Worm (Caenorhabditis elegans) whole organism, L1 larva: Measurements from ENCODE around the gene prx-1.

Experiments used
- C04F5.9 ChIP-seq: sonication (generic microtip); optimal IDR thresholded peaks from 2 replicates; lab custom pipeline; 2016; ENCODE audit warnings: missing genetic modification characterization, missing compliant biosample characterization
- C34B4.2 ChIP-seq: sonication (generic microtip); optimal IDR thresholded peaks from 2 replicates; lab custom pipeline; 2017; ENCODE audit warnings: mild to moderate bottlenecking, missing genetic modification characterization, missing compliant biosample characterization
- Y116A8C.19 ChIP-seq: sonication (generic microtip); optimal IDR thresholded peaks from 2 replicates; lab custom pipeline; 2016; ENCODE audit warnings: missing compliant biosample characterization, missing genetic modification characterization, borderline replicate concordance
- aly-2 ChIP-seq: fragments of 150-350 bp; optimal IDR thresholded peaks from 2 replicates; lab custom pipeline; 2014; ENCODE audit warnings: missing biosample characterization, missing genetic modification characterization
- ceh-63 ChIP-seq: fragments of 200-800 bp; sonication (Bioruptor generic); optimal IDR thresholded peaks from 2 replicates; lab custom pipeline; 2018; ENCODE audit warnings: mild to moderate bottlenecking, missing genetic modification characterization, missing compliant biosample characterization
- ceh-8 ChIP-seq: fragments of 200-800 bp; sonication (Bioruptor generic); optimal IDR thresholded peaks from 2 replicates; lab custom pipeline; 2018; ENCODE audit warnings: mild to moderate bottlenecking, missing genetic modification characterization, moderate library complexity, missing compliant biosample characterization
- ceh-88 ChIP-seq: fragments of 200-800 bp; sonication (Bioruptor generic); IDR thresholded peaks from 2 replicates; pipeline ENCODE4 v1.3.6; 2022; ENCODE audit warnings: missing genetic modification characterization, missing compliant biosample characterization
- ces-1 ChIP-seq: fragments of 150-350 bp; optimal IDR thresholded peaks from 2 replicates; lab custom pipeline; 2014; ENCODE audit warnings: missing biosample characterization, missing genetic modification reagents, missing genetic modification characterization
- efl-1 ChIP-seq, 4 experiments: fragments of 150-350 bp; optimal IDR thresholded peaks in 3 of 4; peaks in 1 of 4; 1 replicate in 1 of 4; 2 replicates in 3 of 4; lab custom pipeline; 2014; ENCODE audit warnings: missing biosample characterization in 2 of 4, missing genetic modification characterization in 2 of 4, missing genetic modification reagents in 2 of 4
- efl-3 ChIP-seq: fragments of 200-800 bp; sonication (Bioruptor generic); optimal IDR thresholded peaks from 2 replicates; lab custom pipeline; 2018; ENCODE audit warnings: mild to moderate bottlenecking, missing genetic modification characterization, missing compliant biosample characterization
- egl-13 ChIP-seq: sonication (generic microtip); optimal IDR thresholded peaks from 2 replicates; lab custom pipeline; 2016; ENCODE audit warnings: missing genotype, missing genetic modification reagents, missing genetic modification characterization, missing compliant biosample characterization
- elt-3 ChIP-seq, 6 experiments: fragments of 150-350 bp in 1 of 6; sonication (generic microtip); optimal IDR thresholded peaks; 2 replicates each; lab custom pipeline; 2017 to 2018; ENCODE audit warnings: missing biosample characterization in 6 of 6, missing genetic modification characterization in 6 of 6, inconsistent platforms in 1 of 6
- fkh-4 ChIP-seq: sonication (generic microtip); optimal IDR thresholded peaks from 2 replicates; lab custom pipeline; 2016; ENCODE audit warnings: missing compliant biosample characterization, missing genetic modification characterization, borderline replicate concordance
- fos-1 ChIP-seq: fragments of 150-350 bp; optimal IDR thresholded peaks from 2 replicates; lab custom pipeline; 2014; ENCODE audit warnings: missing biosample characterization, missing genetic modification characterization
- jun-1 ChIP-seq: fragments of 150-350 bp; optimal IDR thresholded peaks from 2 replicates; lab custom pipeline; 2014; ENCODE audit warnings: missing biosample characterization, missing genetic modification reagents, missing genetic modification characterization
- lin-13 ChIP-seq: fragments of 150-350 bp; optimal IDR thresholded peaks from 2 replicates; lab custom pipeline; 2014; ENCODE audit warnings: missing biosample characterization, missing genetic modification reagents, missing genetic modification characterization
- lin-14 ChIP-seq: fragments of 200-800 bp; sonication (Bioruptor generic); optimal IDR thresholded peaks from 2 replicates; lab custom pipeline; 2018; ENCODE audit warnings: mild to moderate bottlenecking, missing genetic modification characterization, moderate library complexity, missing compliant biosample characterization
- lin-35 ChIP-seq, 2 experiments: fragments of 150-350 bp; optimal IDR thresholded peaks; 2 replicates each; lab custom pipeline; 2014; ENCODE audit warnings: missing biosample characterization in 2 of 2, missing genetic modification characterization in 2 of 2, missing genetic modification reagents in 2 of 2
- mdl-1 ChIP-seq, 2 experiments: fragments of 150-350 bp; optimal IDR thresholded peaks; 2 replicates each; lab custom pipeline; 2014 to 2017; ENCODE audit warnings: missing biosample characterization in 2 of 2, missing genetic modification characterization in 2 of 2, inconsistent platforms in 1 of 2
- mep-1 ChIP-seq: fragments of 150-350 bp; optimal IDR thresholded peaks from 2 replicates; lab custom pipeline; 2014; ENCODE audit warnings: missing biosample characterization, missing genetic modification characterization
- nhr-11 ChIP-seq: fragments of 150-350 bp; optimal IDR thresholded peaks from 2 replicates; lab custom pipeline; 2014; ENCODE audit warnings: missing biosample characterization, missing genetic modification characterization
- nhr-19 ChIP-seq: fragments of 200-800 bp; sonication (Bioruptor generic); conservative IDR thresholded peaks from 2 replicates; pipeline ENCODE4 v1.3.6; 2022; ENCODE audit warnings: missing genetic modification characterization, missing compliant biosample characterization
- nhr-237 ChIP-seq: fragments of 150-350 bp; optimal IDR thresholded peaks from 2 replicates; lab custom pipeline; 2014; ENCODE audit warnings: missing biosample characterization, missing genetic modification characterization
- nhr-28 ChIP-seq: fragments of 150-350 bp; optimal IDR thresholded peaks from 2 replicates; lab custom pipeline; 2014; ENCODE audit warnings: missing biosample characterization, missing genetic modification characterization
- nhr-47 ChIP-seq: sonication (generic microtip); optimal IDR thresholded peaks from 2 replicates; lab custom pipeline; 2016; ENCODE audit warnings: mild to moderate bottlenecking, missing genetic modification characterization, moderate library complexity, missing compliant biosample characterization
- nhr-77 ChIP-seq: fragments of 150-350 bp; optimal IDR thresholded peaks from 2 replicates; lab custom pipeline; 2014; ENCODE audit warnings: missing biosample characterization, missing genetic modification characterization
- nhr-85 ChIP-seq: sonication (generic microtip); peaks from one replicate; lab custom pipeline; 2016; ENCODE audit warnings: missing genetic modification characterization, inconsistent platforms, missing compliant biosample characterization
- nhr-90 ChIP-seq: sonication (generic microtip); optimal IDR thresholded peaks from 2 replicates; lab custom pipeline; 2016; ENCODE audit warnings: mild to moderate bottlenecking, missing genetic modification characterization, missing compliant biosample characterization; ENCODE audit not compliant: poor library complexity
- pax-3 ChIP-seq: fragments of 200-800 bp; sonication (Bioruptor generic); optimal IDR thresholded peaks from 2 replicates; lab custom pipeline; 2018; ENCODE audit warnings: mild to moderate bottlenecking, missing genetic modification characterization, moderate library complexity, missing compliant biosample characterization
- pqm-1 ChIP-seq: sonication (generic microtip); optimal IDR thresholded peaks from 3 replicates; lab custom pipeline; 2017; ENCODE audit warnings: missing biosample characterization, missing genetic modification characterization
- rnt-1 ChIP-seq: sonication (generic microtip); optimal IDR thresholded peaks from 2 replicates; lab custom pipeline; 2016; ENCODE audit warnings: mild to moderate bottlenecking, missing genetic modification characterization, moderate library complexity, missing compliant biosample characterization
- snpc-4 ChIP-seq: fragments of 150-350 bp; optimal IDR thresholded peaks from 2 replicates; lab custom pipeline; 2014; ENCODE audit warnings: missing biosample characterization, missing genetic modification characterization
- snu-23 ChIP-seq: sonication (generic microtip); optimal IDR thresholded peaks from 2 replicates; lab custom pipeline; 2016; ENCODE audit warnings: missing genetic modification characterization, missing compliant biosample characterization
- sox-4 ChIP-seq: sonication (generic microtip); optimal IDR thresholded peaks from 2 replicates; lab custom pipeline; 2016; ENCODE audit warnings: missing genetic modification characterization, missing compliant biosample characterization
- sptf-1 ChIP-seq: fragments of 150-350 bp; optimal IDR thresholded peaks from 2 replicates; lab custom pipeline; 2014; ENCODE audit warnings: missing biosample characterization, missing genetic modification characterization
- swsn-7 ChIP-seq: sonication (generic microtip); optimal IDR thresholded peaks from 2 replicates; lab custom pipeline; 2016; ENCODE audit warnings: missing genetic modification characterization, missing compliant biosample characterization
- tlp-1 ChIP-seq: fragments of 150-350 bp; optimal IDR thresholded peaks from 2 replicates; lab custom pipeline; 2014; ENCODE audit warnings: missing biosample characterization, missing genetic modification characterization
- unc-130 ChIP-seq: fragments of 150-350 bp; optimal IDR thresholded peaks from 2 replicates; lab custom pipeline; 2017; ENCODE audit warnings: missing biosample characterization, missing genetic modification characterization, inconsistent platforms
- unc-30 ChIP-seq: sonication (generic microtip); optimal IDR thresholded peaks from 2 replicates; lab custom pipeline; 2017; ENCODE audit warnings: missing biosample characterization, missing genetic modification characterization
- unc-62 ChIP-seq: fragments of 150-350 bp; optimal IDR thresholded peaks from 2 replicates; lab custom pipeline; 2014; ENCODE audit warnings: missing biosample characterization, missing genetic modification reagents, missing genetic modification characterization
- unc-98 ChIP-seq: fragments of 200-800 bp; sonication (Bioruptor generic); IDR thresholded peaks from 2 replicates; pipeline ENCODE4 v1.3.6; 2022; ENCODE audit warnings: missing genetic modification characterization, missing compliant biosample characterization
- vab-15 ChIP-seq: sonication (generic microtip); optimal IDR thresholded peaks from 2 replicates; lab custom pipeline; 2017; ENCODE audit warnings: missing genotype, mild to moderate bottlenecking, missing genetic modification characterization, missing compliant biosample characterization
- xbp-1 ChIP-seq: sonication (generic microtip); optimal IDR thresholded peaks from 2 replicates; lab custom pipeline; 2016; ENCODE audit warnings: missing genetic modification characterization, missing compliant biosample characterization
- zag-1 ChIP-seq: fragments of 150-350 bp; optimal IDR thresholded peaks from 2 replicates; lab custom pipeline; 2014; ENCODE audit warnings: missing biosample characterization, missing genetic modification characterization
- ztf-11 ChIP-seq, 2 experiments: sonication (generic microtip); optimal IDR thresholded peaks; 2 replicates each; lab custom pipeline; 2016 to 2017; ENCODE audit warnings: missing genetic modification characterization in 2 of 2, missing biosample characterization in 1 of 2, missing compliant biosample characterization in 1 of 2

Gene prx-1

DNA sequence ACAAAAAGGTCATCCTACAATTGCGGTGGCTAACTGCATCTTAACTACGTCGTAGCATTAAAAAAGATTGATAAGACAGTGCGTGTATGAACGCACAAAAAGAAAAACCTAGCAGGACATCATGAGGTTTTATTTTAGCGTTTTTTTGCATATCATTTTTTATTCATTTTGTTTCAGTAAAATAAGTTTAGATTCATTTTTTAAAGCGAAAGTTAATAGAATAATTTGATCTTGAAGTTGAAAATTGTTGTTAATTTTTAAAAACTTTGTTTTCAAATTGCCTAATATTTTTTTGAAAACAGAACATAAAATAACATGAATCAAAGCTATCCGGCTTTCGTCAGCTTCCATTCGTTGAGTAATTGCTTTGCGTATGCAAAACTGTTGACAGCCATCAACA is at the start of gene prx-1:
prx-1 (plus strand) TSS at position 301 of the 400 bp plus-strand sequence.
- peak in 1 of 6 experiments; percentile 14 for TF ChIP-seq elt-3 (tag; optimal IDR thresholded peaks at IDR 0.05; lab: Kevin White, UChicago)
- TF ChIP-seq nhr-237 = no peak
- no peak for TF ChIP-seq mep-1 (tag; lab: Kevin White, UChicago)
- TF ChIP-seq nhr-28 (tag; lab: Kevin White, UChicago) = no peak
- TF ChIP-seq fkh-4 (tag; lab: Kevin White, UChicago) = no peak
- TF ChIP-seq C34B4.2 = no peak
- no peak for TF ChIP-seq unc-30 (tag; lab: Kevin White, UChicago)
- TF ChIP-seq, all 84 proteins: peak for 1

DNA sequence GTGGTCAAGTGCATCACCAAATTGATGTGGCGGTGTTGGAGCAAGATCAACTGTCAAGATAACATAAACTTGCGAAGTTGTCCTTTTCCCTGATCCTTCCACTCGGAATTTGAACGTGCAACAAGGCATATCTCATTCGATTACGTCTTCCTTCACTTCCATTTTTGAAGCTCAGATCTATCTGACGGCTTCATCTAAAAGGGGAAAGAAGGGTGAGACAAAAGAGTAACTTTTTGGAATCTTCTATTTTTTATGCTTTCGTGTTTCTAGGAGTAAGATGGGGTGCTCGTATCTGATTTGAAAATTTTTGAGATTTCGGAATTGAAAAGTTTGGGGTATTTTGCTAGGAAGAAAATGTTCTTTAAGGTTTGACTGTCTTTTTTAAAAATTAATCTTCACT is 46.6 kb upstream of the prx-1 start:
- TF ChIP-seq pqm-1 (tag; lab: Kevin White, UChicago) (no peak), sptf-1 (no peak), ztf-11 (tag; optimal IDR thresholded peaks at IDR 0.05; lab: Kevin White, UChicago) (no peak), nhr-90 (tag; lab: Kevin White, UChicago) (no peak), efl-3 (no peak)

DNA sequence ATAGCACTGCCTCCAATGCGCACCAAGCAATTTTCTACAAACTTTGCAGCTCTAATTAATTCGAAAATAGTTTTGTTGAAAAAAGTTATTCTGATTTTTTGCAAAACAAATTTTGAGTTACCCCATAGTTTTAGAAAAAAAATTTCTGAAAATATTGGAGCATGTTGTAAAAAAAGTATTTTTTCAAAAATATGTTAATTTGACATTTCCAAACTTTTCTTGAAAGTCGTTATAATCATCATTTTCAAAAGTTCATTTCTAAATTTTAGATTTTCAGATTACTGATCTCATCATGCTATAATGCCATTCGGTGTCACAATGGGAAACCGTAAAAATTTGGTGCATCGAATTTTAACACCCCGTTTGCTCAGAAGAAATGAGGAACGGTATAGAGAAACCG is 45.9 kb upstream of the prx-1 start, which contains the start of gene del-1:
del-1 (plus strand) TSS at position 301 of the 400 bp plus-strand sequence.
- TF ChIP-seq mdl-1 (tag; optimal IDR thresholded peaks at IDR 0.05; lab: Kevin White, UChicago) (no peak), lin-35 (GFP tag; optimal IDR thresholded peaks at IDR 0.05; lab: Kevin White, UChicago) (no peak)

DNA sequence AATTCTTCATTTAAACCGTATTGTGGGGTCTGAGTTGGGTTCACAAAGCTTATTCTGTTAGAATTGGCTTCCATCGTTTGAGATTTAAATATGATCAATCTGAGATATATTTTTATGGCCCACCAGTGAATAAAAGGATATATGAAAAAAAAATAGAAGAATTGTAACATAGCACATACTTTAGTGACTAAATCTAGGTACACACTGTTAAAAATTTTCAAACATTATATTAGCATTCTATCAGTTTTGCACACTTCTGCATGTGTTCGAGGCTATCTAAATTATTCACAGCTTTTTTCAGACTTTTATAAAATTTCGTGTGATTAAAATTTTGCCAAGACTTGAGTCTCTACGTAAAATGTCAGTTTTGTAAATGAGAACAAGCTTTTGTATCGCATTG is 32.2 kb upstream of the prx-1 start, which contains the start of gene E02H4.2:
E02H4.2 (minus strand) TSS at position 101 of the 400 bp plus-strand sequence.
- TF ChIP-seq nhr-85 = no peak
- no peak for TF ChIP-seq mdl-1 (tag; optimal IDR thresholded peaks at IDR 0.05; lab: Kevin White, UChicago)
- no peak for TF ChIP-seq ceh-63
- no peak for TF ChIP-seq efl-1 (optimal IDR thresholded peaks at IDR 0.05; lab: Kevin White, UChicago)
- peak in 1 of 2 experiments; percentile 9 for TF ChIP-seq efl-1 (GFP tag; optimal IDR thresholded peaks at IDR 0.05 in 1 of 2; lab: Kevin White, UChicago)
- no peak for TF ChIP-seq swsn-7 (tag; lab: Kevin White, UChicago)

DNA sequence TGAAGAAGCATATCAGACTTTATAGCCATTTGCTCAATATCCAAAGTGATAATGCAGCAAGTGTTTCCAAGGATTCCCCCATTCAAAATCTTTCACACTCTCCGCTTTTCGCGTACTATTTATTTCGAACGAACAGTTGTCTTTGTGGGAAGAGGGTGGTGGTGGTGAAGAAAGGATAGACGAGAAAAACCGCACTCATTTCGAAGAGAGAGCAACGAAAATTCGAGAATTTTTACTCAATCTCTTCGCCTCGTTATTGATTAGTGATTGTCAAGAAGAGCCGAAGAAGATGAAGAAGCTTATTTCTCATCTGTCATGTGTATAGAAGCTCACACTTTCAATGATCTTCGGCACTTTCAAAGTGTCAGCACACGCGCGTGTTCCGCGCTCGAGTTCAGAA is 25.8 kb upstream of the prx-1 start:
- TF ChIP-seq jun-1 (tag; lab: Kevin White, UChicago) (no peak), ceh-88 (GFP tag; lab: Robert Waterston, UW) (no peak), aly-2 (tag; lab: Kevin White, UChicago) (no peak), zag-1 (tag; lab: Kevin White, UChicago) (no peak), nhr-19 (peak; percentile 65), nhr-237 (no peak), snu-23 (peak; percentile 44), unc-30 (tag; lab: Kevin White, UChicago) (no peak), egl-13 (tag; lab: Kevin White, UChicago) (no peak), tlp-1 (tag; lab: Kevin White, UChicago) (no peak), C04F5.9 (tag; lab: Kevin White, UChicago) (no peak), lin-14 (GFP tag; lab: Kevin White, UChicago) (peak; percentile 89), sox-4 (tag; lab: Kevin White, UChicago) (no peak), snpc-4 (tag; lab: Kevin White, UChicago) (no peak), nhr-85 (no peak), unc-98 (GFP tag; lab: Robert Waterston, UW) (no peak), swsn-7 (tag; lab: Kevin White, UChicago) (peak; percentile 22), nhr-11 (peak; percentile 6), ces-1 (no peak), nhr-47 (no peak), ceh-8 (GFP tag; lab: Kevin White, UChicago) (no peak), nhr-77 (tag; lab: Kevin White, UChicago) (no peak), fos-1 (tag; lab: Kevin White, UChicago) (no peak), unc-130 (tag; lab: Kevin White, UChicago) (peak; percentile 40), lin-13 (GFP tag; lab: Kevin White, UChicago) (no peak), vab-15 (tag; lab: Kevin White, UChicago) (no peak), pax-3 (no peak), sptf-1 (no peak), xbp-1 (tag; lab: Kevin White, UChicago) (no peak), mep-1 (tag; lab: Kevin White, UChicago) (peak; percentile 35), Y116A8C.19 (tag; lab: Kevin White, UChicago) (no peak), rnt-1 (tag; lab: Kevin White, UChicago) (peak; percentile 92), unc-62 (GFP tag; lab: Kevin White, UChicago) (no peak), ceh-63 (no peak)
